Fruit fly (Drosophila melanogaster) whole organism, wandering third instar larva: ENCODE data around the gene CG16710.

Experiments used
- Abd-B ChIP-seq: fragments of >200 bp; optimal IDR thresholded peaks from 2 replicates; lab custom pipeline; 2017; ENCODE audit warnings: missing biosample characterization, missing genetic modification characterization
- CG9705 ChIP-seq: fragments of 200-800 bp; sonication (Bioruptor generic); optimal IDR thresholded peaks from 2 replicates; lab custom pipeline; 2018; ENCODE audit warnings: missing biosample characterization, mild to moderate bottlenecking, missing genetic modification characterization
- Hr83 ChIP-seq: fragments of 200-300 bp; sonication (Bioruptor generic); optimal IDR thresholded peaks from 2 replicates; lab custom pipeline; 2016; ENCODE audit warnings: missing biosample characterization, mild to moderate bottlenecking, missing genetic modification characterization, moderate library complexity; ENCODE audit not compliant: poor library complexity, severe bottlenecking
- Sp1 ChIP-seq: fragments of 200-800 bp; sonication (Bioruptor generic); optimal IDR thresholded peaks from 3 replicates; lab custom pipeline; 2019; ENCODE audit warnings: missing biosample characterization, mild to moderate bottlenecking, missing genetic modification characterization, moderate library complexity
- dmrt93B ChIP-seq: fragments of 200-800 bp; sonication (Bioruptor generic); optimal IDR thresholded peaks from 2 replicates; lab custom pipeline; 2018; ENCODE audit warnings: missing biosample characterization, mild to moderate bottlenecking, missing genetic modification characterization
- lola ChIP-seq: fragments of >200 bp; optimal IDR thresholded peaks from 2 replicates; lab custom pipeline; 2017; ENCODE audit warnings: missing biosample characterization, missing genetic modification characterization
- psq ChIP-seq: fragments of 200-800 bp; sonication (Bioruptor generic); optimal IDR thresholded peaks from 3 replicates; lab custom pipeline; 2017; ENCODE audit warnings: missing biosample characterization, mild to moderate bottlenecking, missing genetic modification characterization, moderate library complexity

dm6 chr3R:23724843-23725506, 42.7 kb downstream of the CG16710 start:
- no peak for TF ChIP-seq Sp1 (GFP tag; lab: Kevin White, UChicago)
- no peak for TF ChIP-seq Hr83 (GFP tag; lab: Kevin White, UChicago)
- TF ChIP-seq dmrt93B (GFP tag; lab: Kevin White, UChicago), result no peak
- TF ChIP-seq Abd-B (GFP tag; lab: Kevin White, UChicago), result no peak
- no peak for TF ChIP-seq psq
- no peak for TF ChIP-seq lola (GFP tag; lab: Kevin White, UChicago)
- TF ChIP-seq CG9705 (GFP tag; lab: Kevin White, UChicago), result no peak
